Fruit fly (Drosophila melanogaster) whole organism: ENCODE measurements around the gene GatC.

Source experiments
- CG8478 ChIP-seq: fragments of >200 bp; optimal IDR thresholded peaks from 2 replicates; lab custom pipeline; 2018; ENCODE audit warnings: inconsistent platforms
- Dll ChIP-seq: fragments of >200 bp; optimal IDR thresholded peaks from 2 replicates; lab custom pipeline; 2017
- EcR ChIP-seq, 2 experiments: fragments of >200 bp; optimal IDR thresholded peaks; 2 replicates each; lab custom pipeline; 2017; ENCODE audit warnings: missing biosample characterization in 2 of 2, missing genetic modification characterization in 2 of 2, missing genetic modification reagents in 2 of 2
- pan ChIP-seq: fragments of >200 bp; optimal IDR thresholded peaks from 2 replicates; lab custom pipeline; 2017
- psq ChIP-seq: fragments of >200 bp; optimal IDR thresholded peaks from 2 replicates; lab custom pipeline; 2017
- usp ChIP-seq: fragments of >200 bp; optimal IDR thresholded peaks from 2 replicates; lab custom pipeline; 2017; ENCODE audit warnings: missing biosample characterization, missing genetic modification characterization, mixed read lengths

DNA sequence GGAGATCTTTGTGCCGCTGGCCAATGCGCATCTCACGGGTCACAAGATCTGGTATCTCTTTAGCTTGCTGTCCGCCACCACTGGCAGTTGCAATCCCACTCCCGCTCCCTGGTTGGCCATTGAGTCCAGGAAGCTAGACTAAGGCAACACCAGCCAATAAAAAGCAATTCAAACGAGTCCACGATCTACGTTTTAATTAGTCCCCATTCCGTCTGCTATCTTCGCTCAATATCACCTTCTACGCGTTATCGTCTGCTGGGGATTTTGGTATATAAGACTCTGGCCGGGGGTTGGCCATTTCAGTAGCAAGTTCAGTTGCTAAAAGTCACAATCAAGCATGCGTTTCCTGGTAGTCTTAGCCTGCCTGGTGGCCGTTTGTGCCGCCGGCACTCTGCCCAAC lies 14.7 kb upstream of the GatC start, which contains the start of gene CG7953:
- TF ChIP-seq psq (lab: Kevin White, UChicago): no peak
- no peak for TF ChIP-seq pan (lab: Kevin White, UChicago)
- no peak for TF ChIP-seq CG8478 (lab: Kevin White, UChicago)
- no peak for TF ChIP-seq usp (GFP tag; lab: Kevin White, UChicago)
- no peak for TF ChIP-seq EcR (GFP tag; optimal IDR thresholded peaks at IDR 0.05; lab: Kevin White, UChicago)
- no peak for TF ChIP-seq Dll (lab: Kevin White, UChicago)
